Worm (Caenorhabditis elegans): ENCODE data around the gene Y48E1B.17.
A peak's percentile ranks its signal among the peaks of the same experiment; 100 is the strongest.

- no peak for TF ChIP-seq egl-27 (tag; optimal IDR thresholded peaks at IDR 0.05)
- TF ChIP-seq unc-62 (GFP tag; optimal IDR thresholded peaks at IDR 0.05): no peak
- no peak for TF ChIP-seq ceh-82 (tag; optimal IDR thresholded peaks at IDR 0.05)
- no peak for TF ChIP-seq snpc-4 (tag; optimal IDR thresholded peaks at IDR 0.05)
- TF ChIP-seq nhr-11 (tag; optimal IDR thresholded peaks at IDR 0.05): no peak
- TF ChIP-seq nhr-12 (tag; optimal IDR thresholded peaks at IDR 0.05): no peak
- peak; percentile 16 for TF ChIP-seq F13H6.1 (tag; optimal IDR thresholded peaks at IDR 0.05)
- no peak for TF ChIP-seq elt-3 (tag; optimal IDR thresholded peaks at IDR 0.05)
- no peak for TF ChIP-seq ama-1 (optimal IDR thresholded peaks at IDR 0.05)
- no peak for TF ChIP-seq ztf-11 (tag; optimal IDR thresholded peaks at IDR 0.05)
- no peak for TF ChIP-seq aly-2 (tag; optimal IDR thresholded peaks at IDR 0.05)
Measured at ce11 chrII:13494762-13495161, 46.1 kb downstream of the Y48E1B.17 start.
